In genomic region chrIII:7642015-7642414, ce11 we compare ENCODE assay signal across 1 worm cellular context.
TF ChIP-seq lines count a peak whose summit lies in the region.

No protein-coding gene starts in this region.

TF ChIP-seq in whole organism, L4 larva, 104 proteins besides CTCF, POLR2A, EP300 and RAD21 (continued from another document):
- TF ChIP-seq Y48G9A.11 (GFP tag; IDR thresholded peaks at IDR 0.05; lab: Robert Waterston, UW) (peak; percentile 82), dmd-9 (GFP tag; IDR thresholded peaks at IDR 0.05; lab: Robert Waterston, UW) (no peak), daf-12 (tag; optimal IDR thresholded peaks at IDR 0.05; lab: Kevin White, UChicago) (no peak), tra-1 (GFP tag; IDR thresholded peaks at IDR 0.05; lab: Robert Waterston, UW) (peak; percentile 67), dmd-8 (GFP tag; IDR thresholded peaks at IDR 0.05; lab: Robert Waterston, UW) (peak; percentile 84), unc-39 (tag; optimal IDR thresholded peaks at IDR 0.05; lab: Kevin White, UChicago) (no peak), hlh-30 (tag; optimal IDR thresholded peaks at IDR 0.05; lab: Kevin White, UChicago; ENCODE audit: insufficient read depth) (peak; percentile 61), mdt-29 (GFP tag; IDR thresholded peaks at IDR 0.05; lab: Robert Waterston, UW) (0 out of 2 replicates have a peak, but pooled peaks have one; percentile 6), mep-1 (tag; optimal IDR thresholded peaks at IDR 0.05; lab: Kevin White, UChicago) (peak; percentile 45), nhr-76 (tag; optimal IDR thresholded peaks at IDR 0.05; lab: Kevin White, UChicago) (no peak), zip-11 (GFP tag; IDR thresholded peaks at IDR 0.05; lab: Robert Waterston, UW) (no peak), nhr-28 (tag; optimal IDR thresholded peaks at IDR 0.05; lab: Kevin White, UChicago) (peak; percentile 13), nhr-237 (tag; optimal IDR thresholded peaks at IDR 0.05; lab: Kevin White, UChicago) (no peak), lin-13 (GFP tag; optimal IDR thresholded peaks at IDR 0.05; lab: Kevin White, UChicago) (no peak), dpl-1 (GFP tag; optimal IDR thresholded peaks at IDR 0.05; lab: Kevin White, UChicago) (peak; percentile 3), ceh-44 (GFP tag; IDR thresholded peaks at IDR 0.05; lab: Robert Waterston, UW) (0 out of 2 replicates have a peak, but pooled peaks have one; percentile 55), hlh-11 (tag; optimal IDR thresholded peaks at IDR 0.05; lab: Kevin White, UChicago) (peak; percentile 13), jun-1 (tag; optimal IDR thresholded peaks at IDR 0.05; lab: Kevin White, UChicago) (no peak), lim-7 (GFP tag; IDR thresholded peaks at IDR 0.05; lab: Robert Waterston, UW) (peak; percentile 86), F44E2.7 (GFP tag; IDR thresholded peaks at IDR 0.05; lab: Robert Waterston, UW) (no peak), nhr-41 (GFP tag; IDR thresholded peaks at IDR 0.05; lab: Robert Waterston, UW) (0 out of 2 replicates have a peak, but pooled peaks have one; percentile 60), snpc-4 (tag; optimal IDR thresholded peaks at IDR 0.05; lab: Kevin White, UChicago) (no peak), lsy-2 (tag; optimal IDR thresholded peaks at IDR 0.05; lab: Kevin White, UChicago) (peak in 1 of 2 experiments; percentile 57), ama-1 (optimal IDR thresholded peaks at IDR 0.05; lab: Kevin White, UChicago) (no peak), gei-8 (GFP tag; optimal IDR thresholded peaks at IDR 0.05; lab: Kevin White, UChicago) (peak; percentile 46), lin-38 (GFP tag; IDR thresholded peaks at IDR 0.05; lab: Robert Waterston, UW) (no peak), set-16 (GFP tag; IDR thresholded peaks at IDR 0.05; lab: Robert Waterston, UW) (no peak), snpc-1.2 (GFP tag; IDR thresholded peaks at IDR 0.05; lab: Robert Waterston, UW) (peak; percentile 62), Y75B8A.6 (GFP tag; IDR thresholded peaks at IDR 0.05; lab: Robert Waterston, UW) (0 out of 2 replicates have a peak, but pooled peaks have one; percentile 59), lin-1 (GFP tag; IDR thresholded peaks at IDR 0.05; lab: Robert Waterston, UW) (peak; percentile 73; the same call in 1 of the 2 replicates), nhr-42 (GFP tag; IDR thresholded peaks at IDR 0.05; lab: Robert Waterston, UW) (0 out of 2 replicates have a peak, but pooled peaks have one; percentile 61), Y105C5A.15 (GFP tag; IDR thresholded peaks at IDR 0.05; lab: Robert Waterston, UW) (no peak), ceh-20 (GFP tag; IDR thresholded peaks at IDR 0.05; lab: Robert Waterston, UW) (no peak), ceh-28 (tag; optimal IDR thresholded peaks at IDR 0.05; lab: Kevin White, UChicago) (no peak), tag-97 (GFP tag; IDR thresholded peaks at IDR 0.05; lab: Robert Waterston, UW) (no peak), ceh-32 (tag; optimal IDR thresholded peaks at IDR 0.05; lab: Kevin White, UChicago; ENCODE audit: poor library complexity) (no peak), daf-8 (GFP tag; IDR thresholded peaks at IDR 0.05; lab: Robert Waterston, UW) (no peak)
